Worm (Caenorhabditis elegans): Measurements from ENCODE around the gene rip-1.

The rip-1 gene

ce11 chrIII:10258641-10259040 lies at the start of gene rip-1:
Gene rip-1, minus strand, starts transcription at chrIII:10258741.
- no peak for TF ChIP-seq mec-3 (tag; optimal IDR thresholded peaks at IDR 0.05; ENCODE audit: borderline replicate concordance)
- no peak for TF ChIP-seq ceh-45 (GFP tag; IDR thresholded peaks at IDR 0.05)
- no peak for TF ChIP-seq ceh-30 (tag; optimal IDR thresholded peaks at IDR 0.05)
- TF ChIP-seq sox-2 (GFP tag; IDR thresholded peaks at IDR 0.05), result no peak
- no peak for TF ChIP-seq pax-1 (tag; optimal IDR thresholded peaks at IDR 0.05)
- TF ChIP-seq ceh-9 (tag; optimal IDR thresholded peaks at IDR 0.05), result no peak
- no peak for TF ChIP-seq ets-4 (tag; optimal IDR thresholded peaks at IDR 0.05)
- TF ChIP-seq Y22D7AL.16 (tag; optimal IDR thresholded peaks at IDR 0.05), result no peak
- TF ChIP-seq pqm-1 (tag; optimal IDR thresholded peaks at IDR 0.05), result no peak
- no peak for TF ChIP-seq unc-86 (tag; optimal IDR thresholded peaks at IDR 0.05)
- TF ChIP-seq sox-4 (tag; optimal IDR thresholded peaks at IDR 0.05), result no peak
- TF ChIP-seq unc-55 (GFP tag; optimal IDR thresholded peaks at IDR 0.05), result no peak
- no peak for TF ChIP-seq hlh-30 (tag; optimal IDR thresholded peaks at IDR 0.05; ENCODE audit: insufficient read depth)
- no peak for TF ChIP-seq madf-2 (tag; optimal IDR thresholded peaks at IDR 0.05)

DNA sequence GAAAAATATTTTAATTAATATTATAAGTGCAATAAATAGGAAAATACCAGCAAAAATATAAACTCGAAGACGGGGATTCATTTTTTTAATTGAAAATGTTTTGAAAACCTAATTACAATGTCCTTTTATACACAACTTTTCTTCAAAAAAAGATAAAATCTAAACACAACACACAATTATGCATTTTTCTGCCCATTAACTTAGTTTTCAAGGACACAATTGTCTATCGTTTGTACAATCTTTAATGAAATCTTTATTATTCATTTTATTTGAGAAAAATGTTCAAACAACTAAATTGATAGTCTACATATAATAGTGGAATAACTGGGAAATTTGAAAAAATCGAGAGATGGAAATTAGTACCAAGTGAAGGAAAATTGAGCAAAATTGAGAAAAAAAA lies 47.5 kb upstream of the rip-1 start, which contains the start of gene T07A5.1:
TSS of gene T07A5.1 (minus strand) at position 149 of the 400 bp plus-strand sequence.
- TF ChIP-seq C08G9.2 (tag; optimal IDR thresholded peaks at IDR 0.05) (no peak), dve-1 (tag; optimal IDR thresholded peaks at IDR 0.05) (no peak), ets-4 (tag; optimal IDR thresholded peaks at IDR 0.05) (no peak), lim-6 (tag; optimal IDR thresholded peaks at IDR 0.05) (no peak), elt-2 (tag; optimal IDR thresholded peaks at IDR 0.05) (no peak), nhr-11 (tag; optimal IDR thresholded peaks at IDR 0.05) (no peak), mec-3 (tag; optimal IDR thresholded peaks at IDR 0.05; ENCODE audit: borderline replicate concordance) (no peak), C38D4.7 (GFP tag; optimal IDR thresholded peaks at IDR 0.05) (no peak), fkh-6 (tag; optimal IDR thresholded peaks at IDR 0.05) (no peak), ceh-18 (tag; optimal IDR thresholded peaks at IDR 0.05) (no peak), pha-4 (tag; optimal IDR thresholded peaks at IDR 0.05) (no peak), dmd-4 (tag; optimal IDR thresholded peaks at IDR 0.05; ENCODE audit: borderline replicate concordance) (no peak), ceh-48 (tag; optimal IDR thresholded peaks at IDR 0.05) (no peak), ceh-9 (tag; optimal IDR thresholded peaks at IDR 0.05) (no peak), unc-55 (GFP tag; optimal IDR thresholded peaks at IDR 0.05) (no peak), ceh-14 (tag; optimal IDR thresholded peaks at IDR 0.05) (no peak), Y22D7AL.16 (tag; optimal IDR thresholded peaks at IDR 0.05) (no peak), rnt-1 (tag; optimal IDR thresholded peaks at IDR 0.05) (no peak), fkh-10 (GFP tag; optimal IDR thresholded peaks at IDR 0.05) (no peak), madf-2 (tag; optimal IDR thresholded peaks at IDR 0.05) (no peak)

ce11 chrIII:10305295-10305694 lies 46.8 kb upstream of the rip-1 start:
- TF ChIP-seq ets-4 (tag; optimal IDR thresholded peaks at IDR 0.05), result no peak

DNA sequence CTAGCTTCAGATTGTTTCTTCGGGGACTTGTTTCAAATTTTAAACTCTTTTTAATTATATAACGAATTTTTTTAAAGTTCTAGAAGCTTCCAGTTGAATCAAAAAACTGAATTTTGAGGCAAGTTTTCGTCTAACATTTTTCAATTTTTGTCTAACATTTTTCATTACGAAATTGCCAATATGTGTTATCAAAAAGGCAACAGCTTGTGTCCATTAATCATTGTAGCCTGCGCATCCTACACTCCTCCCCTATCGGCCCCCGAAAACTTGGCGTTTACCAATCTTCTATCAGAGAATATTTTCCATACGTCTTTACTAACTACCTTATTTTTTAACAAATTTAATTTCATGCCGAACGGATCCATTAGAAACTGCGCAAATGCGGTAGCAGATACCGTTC lies 41.5 kb upstream of the rip-1 start, which contains the start of gene vglu-3:
TSS of gene vglu-3 (plus strand) at position 301 of the 400 bp plus-strand sequence.
- TF ChIP-seq ztf-16 (tag; optimal IDR thresholded peaks at IDR 0.05) (no peak), F13H6.1 (tag; optimal IDR thresholded peaks at IDR 0.05) (no peak), mec-3 (tag; optimal IDR thresholded peaks at IDR 0.05; ENCODE audit: borderline replicate concordance) (no peak), madf-2 (tag; optimal IDR thresholded peaks at IDR 0.05) (no peak), ama-1 (optimal IDR thresholded peaks at IDR 0.05) (no peak), hlh-6 (tag; optimal IDR thresholded peaks at IDR 0.05) (no peak), ceh-31 (tag; optimal IDR thresholded peaks at IDR 0.05) (no peak), pag-3 (tag; optimal IDR thresholded peaks at IDR 0.05; ENCODE audit: borderline replicate concordance) (no peak), ceh-24 (tag; optimal IDR thresholded peaks at IDR 0.05) (no peak), eyg-1 (tag; optimal IDR thresholded peaks at IDR 0.05) (no peak), ceh-9 (tag; optimal IDR thresholded peaks at IDR 0.05) (no peak), Y22D7AL.16 (tag; optimal IDR thresholded peaks at IDR 0.05) (no peak), dmd-4 (tag; optimal IDR thresholded peaks at IDR 0.05; ENCODE audit: borderline replicate concordance) (no peak), ceh-45 (GFP tag; IDR thresholded peaks at IDR 0.05) (no peak), gmeb-2 (tag; optimal IDR thresholded peaks at IDR 0.05) (no peak), pqm-1 (tag; optimal IDR thresholded peaks at IDR 0.05) (no peak), fax-1 (tag; optimal IDR thresholded peaks at IDR 0.05) (no peak), elt-4 (tag; optimal IDR thresholded peaks at IDR 0.05) (no peak), hlh-8 (tag; optimal IDR thresholded peaks at IDR 0.05) (no peak)
